Fruit fly (Drosophila melanogaster): ENCODE measurements around the gene CG7208.

The CG7208 gene

dm6 chr3R:18228713-18229222 lies 43.3 kb upstream of the CG7208 start:
- TF ChIP-seq rgr (GFP tag; optimal IDR thresholded peaks at IDR 0.05) (peak; percentile 3), lola (GFP tag; optimal IDR thresholded peaks at IDR 0.05) (no peak), foxo (GFP tag; optimal IDR thresholded peaks at IDR 0.05) (peak in 1 of 2 experiments; percentile 9)

- TF ChIP-seq lola (GFP tag; optimal IDR thresholded peaks at IDR 0.05) (no peak), HLH106 (tag; optimal IDR thresholded peaks at IDR 0.05) (no peak)
These were observed 41.9 kb upstream of the CG7208 start for dm6 chr3R:18227385-18227784.

- TF ChIP-seq ey (GFP tag; optimal IDR thresholded peaks at IDR 0.05) (no peak), Mio (GFP tag; optimal IDR thresholded peaks at IDR 0.05) (no peak), Myc (optimal IDR thresholded peaks at IDR 0.05) (no peak), dmrt93B (GFP tag; optimal IDR thresholded peaks at IDR 0.05) (no peak), Rel (GFP tag; optimal IDR thresholded peaks at IDR 0.05) (no peak), Rel (tag; optimal IDR thresholded peaks at IDR 0.05) (no peak), jim (GFP tag; optimal IDR thresholded peaks at IDR 0.05) (no peak), h (GFP tag; optimal IDR thresholded peaks at IDR 0.05) (no peak), OdsH (GFP tag; optimal IDR thresholded peaks at IDR 0.05) (no peak), rgr (GFP tag; optimal IDR thresholded peaks at IDR 0.05) (no peak), sage (GFP tag; optimal IDR thresholded peaks at IDR 0.05) (no peak), lola (GFP tag; optimal IDR thresholded peaks at IDR 0.05) (no peak)
These were observed 41.3 kb upstream of the CG7208 start for dm6 chr3R:18226809-18227157.

- TF ChIP-seq foxo (GFP tag; optimal IDR thresholded peaks at IDR 0.05) (peak in 1 of 2 experiments; percentile 15), Sp1 (GFP tag; optimal IDR thresholded peaks at IDR 0.05) (peak; percentile 13), woc (GFP tag; optimal IDR thresholded peaks at IDR 0.05) (no peak), HLH106 (tag; optimal IDR thresholded peaks at IDR 0.05) (peak; percentile 10), Vsx2 (GFP tag; optimal IDR thresholded peaks at IDR 0.05; ENCODE audit: partially characterized antibody) (no peak), Dfd (GFP tag; optimal IDR thresholded peaks at IDR 0.05) (no peak), Rel (GFP tag; optimal IDR thresholded peaks at IDR 0.05) (no peak), Rel (tag; optimal IDR thresholded peaks at IDR 0.05) (peak; percentile 95), h (GFP tag; optimal IDR thresholded peaks at IDR 0.05) (peak; percentile 34), Dif (GFP tag; optimal IDR thresholded peaks at IDR 0.05; ENCODE audit: partially characterized antibody) (peak; percentile 4), CrebA (GFP tag; optimal IDR thresholded peaks at IDR 0.05; ENCODE audit: borderline replicate concordance) (no peak), lola (GFP tag; optimal IDR thresholded peaks at IDR 0.05) (no peak), GATAd (GFP tag; optimal IDR thresholded peaks at IDR 0.05) (no peak), CG32264 (GFP tag; optimal IDR thresholded peaks at IDR 0.05) (no peak), Hnf4 (GFP tag; optimal IDR thresholded peaks at IDR 0.05) (peak; percentile 1), Abd-B (GFP tag; optimal IDR thresholded peaks at IDR 0.05) (no peak), tai (GFP tag; optimal IDR thresholded peaks at IDR 0.05) (no peak), fru (GFP tag; optimal IDR thresholded peaks at IDR 0.05) (no peak), dsf (GFP tag; optimal IDR thresholded peaks at IDR 0.05; ENCODE audit: borderline replicate concordance) (peak; percentile 5)
These were observed 40.7 kb upstream of the CG7208 start, which contains the start of the genes CG7168 and Mdh2 for dm6 chr3R:18226043-18226808. TSS of gene CG7168 (minus strand) at chr3R:18226082. TSS of gene Mdh2 (plus strand) at chr3R:18226396.

dm6 chr3R:18223434-18223833 lies 37.9 kb upstream of the CG7208 start, which contains the start of the genes mTerf5 and Non3:
TSS of gene mTerf5 (minus strand) at chr3R:18223682.
TSS of gene Non3 (plus strand) at chr3R:18223722.
- no peak for TF ChIP-seq usp (GFP tag; optimal IDR thresholded peaks at IDR 0.05)
- peak; percentile 23 for TF ChIP-seq CG9705 (GFP tag; optimal IDR thresholded peaks at IDR 0.05)
- no peak for TF ChIP-seq Mio (GFP tag; optimal IDR thresholded peaks at IDR 0.05)
- no peak for TF ChIP-seq lola (GFP tag; optimal IDR thresholded peaks at IDR 0.05)
- TF ChIP-seq h (GFP tag; optimal IDR thresholded peaks at IDR 0.05), result peak; percentile 37
- no peak for TF ChIP-seq Dif (GFP tag; optimal IDR thresholded peaks at IDR 0.05; ENCODE audit: partially characterized antibody)
- no peak for TF ChIP-seq Hr78 (GFP tag; optimal IDR thresholded peaks at IDR 0.05)
- TF ChIP-seq tai (GFP tag; optimal IDR thresholded peaks at IDR 0.05), result no peak
- TF ChIP-seq Dfd (GFP tag; optimal IDR thresholded peaks at IDR 0.05), result no peak
- peak; percentile 29 for TF ChIP-seq dsf (GFP tag; optimal IDR thresholded peaks at IDR 0.05; ENCODE audit: borderline replicate concordance)
- TF ChIP-seq OdsH (GFP tag; optimal IDR thresholded peaks at IDR 0.05), result peak; percentile 52
- TF ChIP-seq Hr83 (GFP tag; optimal IDR thresholded peaks at IDR 0.05; ENCODE audit: poor library complexity, severe bottlenecking), result peak; percentile 21
- TF ChIP-seq CrebA (GFP tag; optimal IDR thresholded peaks at IDR 0.05; ENCODE audit: borderline replicate concordance), result no peak
- TF ChIP-seq Jra (GFP tag; optimal IDR thresholded peaks at IDR 0.05), result peak; percentile 6
- no peak for TF ChIP-seq GATAd (GFP tag; optimal IDR thresholded peaks at IDR 0.05)
- TF ChIP-seq psq (GFP tag; optimal IDR thresholded peaks at IDR 0.05), result peak; percentile 64
- no peak for TF ChIP-seq br (GFP tag; optimal IDR thresholded peaks at IDR 0.05)
- TF ChIP-seq Rel (GFP tag; optimal IDR thresholded peaks at IDR 0.05), result no peak
- peak; percentile 57 for TF ChIP-seq Rel (tag; optimal IDR thresholded peaks at IDR 0.05)
- TF ChIP-seq fru (GFP tag; optimal IDR thresholded peaks at IDR 0.05), result peak; percentile 36
- TF ChIP-seq pan (optimal IDR thresholded peaks at IDR 0.05), result no peak
- no peak for TF ChIP-seq sage (GFP tag; optimal IDR thresholded peaks at IDR 0.05)
- no peak for TF ChIP-seq Abd-B (GFP tag; optimal IDR thresholded peaks at IDR 0.05)
- TF ChIP-seq ey (GFP tag; optimal IDR thresholded peaks at IDR 0.05), result peak; percentile 14
- no peak for TF ChIP-seq dl (GFP tag; optimal IDR thresholded peaks at IDR 0.05; ENCODE audit: insufficient read depth in 1 of 2, partially characterized antibody in 2 of 2)
- peak; percentile 21 for TF ChIP-seq woc (GFP tag; optimal IDR thresholded peaks at IDR 0.05)
- TF ChIP-seq N (GFP tag; optimal IDR thresholded peaks at IDR 0.05), result no peak
- TF ChIP-seq sv (GFP tag; optimal IDR thresholded peaks at IDR 0.05), result peak; percentile 9
- peak in 1 of 2 experiments; percentile 67 for TF ChIP-seq foxo (GFP tag; optimal IDR thresholded peaks at IDR 0.05)
